Worm (Caenorhabditis elegans): ENCODE data around the gene ZK1058.3.
A peak's percentile ranks its signal among the peaks of the same experiment; 100 is the strongest.

ZK1058.3 gene

DNA sequence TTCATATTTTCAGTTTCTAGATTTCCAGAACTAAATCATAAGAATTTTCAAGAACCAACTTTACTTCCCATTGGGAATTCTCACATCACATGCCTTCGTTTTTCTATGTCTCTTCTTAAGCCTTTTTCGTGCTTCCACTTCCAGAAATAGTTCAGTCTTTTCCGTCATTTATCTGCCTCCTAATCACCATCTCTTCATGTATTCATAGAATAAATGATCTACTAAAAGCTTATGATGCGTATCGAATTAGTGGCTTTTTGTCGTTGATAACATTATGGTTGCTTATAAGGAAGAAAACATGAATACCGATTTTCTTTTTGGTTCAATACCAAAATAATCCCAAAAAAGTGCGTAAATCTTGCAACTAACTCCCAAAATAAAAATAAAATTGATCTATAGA, 36.2 kb downstream of the ZK1058.3 start:
- no peak for TF ChIP-seq fkh-2 (tag; optimal IDR thresholded peaks at IDR 0.05)
- no peak for TF ChIP-seq nhr-43 (tag; optimal IDR thresholded peaks at IDR 0.05; ENCODE audit: poor library complexity, severe bottlenecking)
- TF ChIP-seq fos-1 (tag; optimal IDR thresholded peaks at IDR 0.05): no peak
- TF ChIP-seq elt-1 (tag; optimal IDR thresholded peaks at IDR 0.05): no peak
- no peak for TF ChIP-seq ama-1 (optimal IDR thresholded peaks at IDR 0.05)
- TF ChIP-seq snpc-4 (tag; optimal IDR thresholded peaks at IDR 0.05): no peak
- TF ChIP-seq mdl-1 (tag; optimal IDR thresholded peaks at IDR 0.05): no peak
- no peak for TF ChIP-seq skn-1 (tag; optimal IDR thresholded peaks at IDR 0.05)
- TF ChIP-seq ZK546.5 (tag; optimal IDR thresholded peaks at IDR 0.05): no peak
- TF ChIP-seq elt-3 (tag; optimal IDR thresholded peaks at IDR 0.05): no peak
- no peak for TF ChIP-seq nhr-76 (tag; optimal IDR thresholded peaks at IDR 0.05)

DNA sequence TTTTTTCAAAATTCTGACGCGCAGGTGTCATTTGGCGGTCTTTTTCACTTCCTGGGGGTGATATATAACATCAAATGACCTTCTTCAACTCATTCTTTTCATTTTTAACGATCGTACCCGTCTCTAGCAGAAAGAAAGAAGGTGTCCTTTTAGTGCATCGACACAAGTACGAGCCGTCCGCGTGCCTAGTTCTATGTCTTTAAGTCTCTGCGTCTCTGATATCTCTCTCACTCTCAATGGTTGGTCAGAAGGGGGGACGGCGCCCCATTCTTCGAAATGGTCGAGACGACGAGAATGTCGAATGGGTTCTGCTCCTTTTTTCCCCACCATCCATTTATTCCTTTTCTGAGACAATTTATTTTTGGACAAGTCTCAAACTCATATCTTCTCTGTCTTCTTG, 37.0 kb downstream of the ZK1058.3 start:
- TF ChIP-seq hmg-11 (tag; optimal IDR thresholded peaks at IDR 0.05): peak; percentile 20
- TF ChIP-seq lin-15B (tag; optimal IDR thresholded peaks at IDR 0.05): peak; percentile 24
- TF ChIP-seq nfya-1 (tag; optimal IDR thresholded peaks at IDR 0.05; ENCODE audit: insufficient read depth): peak; percentile 84
- no peak for TF ChIP-seq unc-62 (GFP tag; optimal IDR thresholded peaks at IDR 0.05)
- peak; percentile 74 for TF ChIP-seq egl-5 (tag; optimal IDR thresholded peaks at IDR 0.05)
- TF ChIP-seq mdl-1 (tag; optimal IDR thresholded peaks at IDR 0.05): no peak
- TF ChIP-seq ama-1 (optimal IDR thresholded peaks at IDR 0.05): peak; percentile 65
- peak; percentile 17 for TF ChIP-seq snpc-4 (tag; optimal IDR thresholded peaks at IDR 0.05)
- peak; percentile 8 for TF ChIP-seq nhr-25 (tag; optimal IDR thresholded peaks at IDR 0.05)
- TF ChIP-seq fos-1 (tag; optimal IDR thresholded peaks at IDR 0.05): no peak
- peak; percentile 44 for TF ChIP-seq lin-39 (tag; optimal IDR thresholded peaks at IDR 0.05)

DNA sequence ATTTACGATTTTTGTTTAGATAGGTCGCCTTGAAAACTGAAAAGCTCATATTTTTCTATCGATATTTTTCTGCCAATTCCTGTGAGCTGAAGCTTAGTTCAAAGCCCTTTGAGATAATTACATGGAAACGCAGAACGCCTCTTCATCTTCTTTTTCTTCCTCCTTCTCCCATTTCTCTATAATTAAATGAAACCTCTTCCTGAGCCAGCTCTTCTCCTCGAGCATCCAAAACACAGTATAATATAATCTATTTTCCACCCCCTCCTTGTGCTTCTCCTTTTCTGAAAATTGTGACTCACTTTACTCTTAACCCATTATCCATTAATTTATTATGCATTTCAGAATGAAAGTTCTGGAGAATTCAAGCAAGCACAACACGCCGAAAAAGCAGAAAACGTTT, 37.6 kb downstream of the ZK1058.3 start, which contains the start of gene F37A8.5:
TSS of gene F37A8.5 (plus strand) at position 332 of the 400 bp plus-strand sequence.
- TF ChIP-seq elt-3 (tag; optimal IDR thresholded peaks at IDR 0.05) (no peak), unc-62 (GFP tag; optimal IDR thresholded peaks at IDR 0.05) (no peak)

DNA sequence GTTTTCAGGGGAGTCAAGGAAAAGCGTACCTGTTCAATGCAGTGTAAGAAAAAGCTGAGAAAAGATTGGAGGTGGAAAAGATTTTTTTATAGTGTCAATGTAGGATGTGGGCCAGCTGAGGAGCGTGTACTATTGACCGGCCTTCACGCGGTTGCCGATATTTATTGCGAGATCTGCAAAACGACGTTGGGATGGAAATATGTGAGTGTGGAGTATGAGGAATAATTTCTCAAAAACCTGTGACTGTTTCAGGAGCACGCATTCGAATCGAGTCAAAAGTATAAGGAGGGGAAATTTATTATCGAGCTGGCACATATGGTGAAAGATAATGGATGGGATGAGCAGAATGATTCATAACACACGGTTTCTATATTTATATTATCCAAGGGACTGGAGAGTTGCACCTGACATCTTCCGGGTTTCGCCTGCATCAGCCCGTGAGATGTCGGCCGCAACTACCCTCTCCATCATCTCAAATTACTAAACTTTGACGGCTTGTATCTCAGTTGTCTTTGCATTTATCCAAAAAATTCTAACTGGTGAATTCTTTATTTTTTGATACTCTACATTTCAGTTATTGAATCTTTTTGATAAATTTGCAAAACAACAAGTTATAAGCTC, 38.6 kb downstream of the ZK1058.3 start:
- TF ChIP-seq ama-1 (optimal IDR thresholded peaks at IDR 0.05) (peak; percentile 69), snpc-4 (tag; optimal IDR thresholded peaks at IDR 0.05) (peak; percentile 72), nhr-28 (tag; optimal IDR thresholded peaks at IDR 0.05) (no peak), egl-5 (tag; optimal IDR thresholded peaks at IDR 0.05) (peak; percentile 8), ceh-16 (tag; optimal IDR thresholded peaks at IDR 0.05) (no peak), ztf-11 (tag; optimal IDR thresholded peaks at IDR 0.05) (no peak)

DNA sequence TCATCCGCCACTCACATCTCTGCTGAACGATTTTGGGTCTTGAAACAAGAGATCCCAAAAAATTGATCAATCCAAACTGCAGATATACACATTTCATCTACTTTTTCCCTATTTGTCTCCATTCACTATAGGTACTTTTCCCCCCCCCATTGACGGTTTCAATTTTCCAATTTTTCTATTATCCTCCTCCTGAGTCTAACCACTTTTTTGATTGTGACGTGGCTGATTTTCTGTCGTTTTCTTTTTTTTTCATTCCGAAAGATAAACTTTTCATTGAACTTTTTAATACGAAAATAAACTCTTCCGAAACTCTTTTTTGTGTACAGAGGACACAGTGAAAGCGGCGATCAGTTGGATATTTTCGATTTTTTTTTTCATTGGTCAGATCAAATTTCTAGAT, 39.2 kb downstream of the ZK1058.3 start:
- TF ChIP-seq ama-1 (optimal IDR thresholded peaks at IDR 0.05) (peak; percentile 51), nhr-25 (tag; optimal IDR thresholded peaks at IDR 0.05) (no peak), unc-62 (GFP tag; optimal IDR thresholded peaks at IDR 0.05) (no peak), pha-4 (tag; optimal IDR thresholded peaks at IDR 0.05) (peak; percentile 10)

DNA sequence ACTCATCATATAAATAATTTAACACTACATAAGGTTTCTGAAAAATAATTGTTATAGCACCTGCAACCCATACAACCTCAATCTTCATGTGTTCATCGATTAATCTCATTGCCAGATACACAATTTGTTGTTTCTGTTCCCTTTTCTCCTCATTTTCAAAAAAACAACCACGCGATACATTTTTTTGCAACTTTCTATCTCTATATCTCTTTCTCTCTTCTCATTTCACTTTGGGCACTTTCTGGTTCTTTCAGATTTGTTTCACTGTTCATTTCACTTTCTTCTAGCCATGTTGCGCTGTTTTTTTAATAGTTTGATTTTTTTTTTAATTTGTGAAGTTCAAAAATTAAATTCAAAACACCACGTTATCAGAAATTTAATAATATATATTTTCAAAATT, 40.5 kb downstream of the ZK1058.3 start:
- TF ChIP-seq sea-2 (GFP tag; optimal IDR thresholded peaks at IDR 0.05) (no peak), unc-39 (tag; optimal IDR thresholded peaks at IDR 0.05) (no peak), ztf-4 (tag; optimal IDR thresholded peaks at IDR 0.05) (no peak), nhr-28 (tag; optimal IDR thresholded peaks at IDR 0.05) (no peak), ZK546.5 (tag; optimal IDR thresholded peaks at IDR 0.05) (no peak), fkh-2 (tag; optimal IDR thresholded peaks at IDR 0.05) (no peak), nhr-76 (tag; optimal IDR thresholded peaks at IDR 0.05) (no peak), pha-4 (tag; optimal IDR thresholded peaks at IDR 0.05) (no peak), nhr-237 (tag; optimal IDR thresholded peaks at IDR 0.05) (no peak), daf-12 (tag; optimal IDR thresholded peaks at IDR 0.05) (no peak), nhr-23 (tag; optimal IDR thresholded peaks at IDR 0.05) (no peak), elt-3 (tag; optimal IDR thresholded peaks at IDR 0.05) (no peak), skn-1 (tag; optimal IDR thresholded peaks at IDR 0.05) (no peak), jun-1 (tag; optimal IDR thresholded peaks at IDR 0.05) (no peak), elt-2 (tag; optimal IDR thresholded peaks at IDR 0.05) (no peak), hmg-11 (tag; optimal IDR thresholded peaks at IDR 0.05) (no peak), pqm-1 (tag; optimal IDR thresholded peaks at IDR 0.05) (no peak), ceh-82 (tag; optimal IDR thresholded peaks at IDR 0.05) (no peak)
